Worm (Caenorhabditis elegans): ENCODE results near the gene atg-10.

Gene atg-10

DNA sequence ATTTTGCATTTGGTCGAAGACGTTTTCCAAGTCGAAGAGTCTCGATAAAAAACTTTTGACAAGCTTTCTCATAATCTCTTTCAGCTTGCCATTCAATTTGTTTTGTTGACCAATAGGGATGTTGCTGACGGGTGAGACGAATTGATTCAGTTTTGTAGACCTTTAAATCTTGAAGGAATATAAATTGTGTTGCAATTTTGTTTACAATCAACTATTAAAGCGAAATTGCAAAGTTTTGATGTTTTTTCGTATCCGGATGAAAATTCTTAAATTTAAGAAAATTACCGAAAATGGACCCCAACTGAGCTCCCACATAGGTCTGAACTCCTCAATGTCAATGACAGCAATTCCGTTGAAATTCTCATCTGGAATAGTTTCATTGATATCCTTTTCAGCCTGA lies 42.8 kb upstream of the atg-10 start:
- TF ChIP-seq efl-1 (optimal IDR thresholded peaks at IDR 0.05) (no peak), efl-1 (GFP tag; optimal IDR thresholded peaks at IDR 0.05 in 1 of 2) (peak in 1 of 2 experiments; percentile 12), dsc-1 (tag; optimal IDR thresholded peaks at IDR 0.05) (no peak), lin-13 (GFP tag; optimal IDR thresholded peaks at IDR 0.05) (no peak), zag-1 (tag; optimal IDR thresholded peaks at IDR 0.05) (no peak)

- TF ChIP-seq pqm-1 (tag; optimal IDR thresholded peaks at IDR 0.05) (no peak), unc-62 (GFP tag; optimal IDR thresholded peaks at IDR 0.05) (no peak), C04F5.9 (tag; optimal IDR thresholded peaks at IDR 0.05) (no peak), ceh-88 (GFP tag; IDR thresholded peaks at IDR 0.05) (no peak), unc-98 (GFP tag; IDR thresholded peaks at IDR 0.05) (no peak), lin-15B (tag; optimal IDR thresholded peaks at IDR 0.05) (no peak), tlp-1 (tag; optimal IDR thresholded peaks at IDR 0.05) (no peak), hlh-4 (tag; optimal IDR thresholded peaks at IDR 0.05) (no peak), unc-86 (tag; optimal IDR thresholded peaks at IDR 0.05) (no peak), skn-1 (tag; optimal IDR thresholded peaks at IDR 0.05) (no peak), ceh-63 (GFP tag; optimal IDR thresholded peaks at IDR 0.05) (no peak)
These were observed 41.4 kb upstream of the atg-10 start, which contains the start of gene chhy-1 for ce11 chrII:8617516-8617915. Gene chhy-1, minus strand, starts transcription at chrII:8617616.

DNA sequence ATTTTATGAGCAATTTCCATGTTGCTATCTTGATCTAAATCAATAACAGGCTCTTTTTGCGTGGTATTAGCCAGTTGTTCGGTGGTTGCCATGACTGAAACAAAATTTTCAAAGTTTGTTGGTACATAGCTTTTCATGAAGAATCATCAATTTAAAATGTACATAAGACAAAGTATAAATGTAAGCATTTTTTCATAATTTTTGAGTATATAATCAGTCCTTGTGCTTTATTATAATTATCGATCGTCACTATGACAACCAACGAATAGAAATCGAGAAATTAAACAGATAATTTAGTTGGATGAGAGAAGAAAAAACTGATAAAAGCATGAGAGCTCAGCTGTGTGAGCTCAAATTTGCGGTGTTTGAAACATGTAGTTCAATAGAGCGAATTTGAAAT lies 37.1 kb upstream of the atg-10 start, which contains the start of gene T22C8.3:
Gene T22C8.3 (minus strand): TSS at position 101 of the 400 bp plus-strand sequence.
- TF ChIP-seq dsc-1 (tag; optimal IDR thresholded peaks at IDR 0.05) (no peak), C16A3.4 (tag; optimal IDR thresholded peaks at IDR 0.05) (no peak), unc-30 (tag; optimal IDR thresholded peaks at IDR 0.05) (no peak), nhr-28 (tag; optimal IDR thresholded peaks at IDR 0.05) (no peak), ceh-82 (tag; optimal IDR thresholded peaks at IDR 0.05) (no peak), C04F5.9 (tag; optimal IDR thresholded peaks at IDR 0.05) (no peak), nhr-84 (tag; optimal IDR thresholded peaks at IDR 0.05) (no peak), dpl-1 (GFP tag; optimal IDR thresholded peaks at IDR 0.05) (peak in 1 of 3 experiments; percentile 4), nhr-77 (tag; optimal IDR thresholded peaks at IDR 0.05) (no peak)

DNA sequence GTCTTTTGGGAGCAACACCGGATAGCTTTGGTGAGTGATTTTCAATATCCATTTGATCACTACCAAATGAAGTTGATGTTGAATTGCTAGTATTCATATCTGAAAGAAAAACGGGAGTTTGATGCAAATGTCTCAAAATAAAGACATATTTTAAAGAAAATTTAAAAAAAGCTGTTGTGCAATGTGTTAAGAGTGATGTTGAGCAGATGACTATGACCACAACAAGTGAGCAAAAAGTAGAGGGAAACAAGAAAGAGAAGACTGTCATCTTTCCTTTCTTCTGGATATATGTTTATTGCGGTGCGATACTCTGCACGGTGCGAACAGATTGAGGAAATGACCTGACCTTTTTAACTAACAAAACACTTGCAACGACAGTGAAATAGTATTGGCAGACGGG lies 35.5 kb upstream of the atg-10 start, which contains the start of gene T22C8.4:
Gene T22C8.4 (minus strand): TSS at position 101 of the 400 bp plus-strand sequence.
- TF ChIP-seq ztf-4 (tag; optimal IDR thresholded peaks at IDR 0.05), result no peak
- no peak for TF ChIP-seq ets-5 (GFP tag; IDR thresholded peaks at IDR 0.05)
- TF ChIP-seq zip-4 (GFP tag; optimal IDR thresholded peaks at IDR 0.05), result no peak
- no peak for TF ChIP-seq efl-1 (optimal IDR thresholded peaks at IDR 0.05)
- no peak for TF ChIP-seq efl-1 (GFP tag; optimal IDR thresholded peaks at IDR 0.05 in 1 of 2)
- TF ChIP-seq Y116A8C.19 (tag; optimal IDR thresholded peaks at IDR 0.05; ENCODE audit: borderline replicate concordance), result no peak
- no peak for TF ChIP-seq dsc-1 (tag; optimal IDR thresholded peaks at IDR 0.05)
- no peak for TF ChIP-seq unc-130 (tag; optimal IDR thresholded peaks at IDR 0.05)
- TF ChIP-seq blmp-1 (tag; optimal IDR thresholded peaks at IDR 0.05), result no peak
- TF ChIP-seq nhr-11 (tag; optimal IDR thresholded peaks at IDR 0.05), result no peak

- TF ChIP-seq lin-35 (GFP tag; optimal IDR thresholded peaks at IDR 0.05) (peak in 1 of 2 experiments; percentile 21), snu-23 (GFP tag; optimal IDR thresholded peaks at IDR 0.05) (no peak), tbx-2 (tag; optimal IDR thresholded peaks at IDR 0.05) (no peak), efl-1 (optimal IDR thresholded peaks at IDR 0.05) (no peak), efl-1 (GFP tag; optimal IDR thresholded peaks at IDR 0.05 in 1 of 2) (peak in 1 of 2 experiments; percentile 88), elt-2 (tag; optimal IDR thresholded peaks at IDR 0.05) (peak; percentile 91), jun-1 (tag; optimal IDR thresholded peaks at IDR 0.05) (peak; percentile 34), pqm-1 (tag; optimal IDR thresholded peaks at IDR 0.05) (peak; percentile 89)
These were observed 33.8 kb upstream of the atg-10 start, which contains the start of gene sptf-2 for ce11 chrII:8625163-8625562. Gene sptf-2, plus strand, starts transcription at chrII:8625459.

All from whole organism, L1 larva.